Fruit fly (Drosophila melanogaster) whole organism, adult: ENCODE data around the gene Ilp8.

Experiments
- CG1620 ChIP-seq: fragments of 200-800 bp; sonication (Bioruptor generic); optimal IDR thresholded peaks from 2 replicates; lab custom pipeline; 2016; ENCODE audit warnings: missing biosample characterization, missing genetic modification characterization
- kay ChIP-seq: fragments of 200-800 bp; sonication (Bioruptor generic); peaks from one replicate; lab custom pipeline; 2016; ENCODE audit warnings: missing biosample characterization, missing genetic modification characterization, borderline replicate concordance

DNA sequence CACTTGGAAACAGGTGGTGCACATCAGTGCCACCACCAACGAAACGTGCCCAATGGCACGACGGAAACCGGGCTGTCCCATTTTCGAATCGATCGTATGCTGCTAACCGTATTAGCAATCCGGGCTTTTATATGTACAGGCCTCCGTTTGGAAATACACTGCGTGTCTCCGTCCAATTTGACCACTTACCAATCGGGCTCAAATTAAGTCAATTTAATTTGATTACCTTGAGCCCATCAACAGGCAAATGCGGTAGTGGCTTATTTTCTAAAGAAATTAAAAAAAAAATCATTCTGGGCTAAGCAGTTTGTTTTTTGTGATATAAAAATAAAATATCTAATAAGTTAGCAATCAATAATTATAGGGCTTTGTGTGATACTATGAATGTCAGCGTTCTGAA lies 8.2 kb downstream of the Ilp8 start, which contains the start of gene a10:
- TF ChIP-seq CG1620 (GFP tag; lab: Kevin White, UChicago) (no peak), kay (GFP tag; lab: Kevin White, UChicago) (no peak)
